Worm (Caenorhabditis elegans): ENCODE data around the gene srh-178.

DNA sequence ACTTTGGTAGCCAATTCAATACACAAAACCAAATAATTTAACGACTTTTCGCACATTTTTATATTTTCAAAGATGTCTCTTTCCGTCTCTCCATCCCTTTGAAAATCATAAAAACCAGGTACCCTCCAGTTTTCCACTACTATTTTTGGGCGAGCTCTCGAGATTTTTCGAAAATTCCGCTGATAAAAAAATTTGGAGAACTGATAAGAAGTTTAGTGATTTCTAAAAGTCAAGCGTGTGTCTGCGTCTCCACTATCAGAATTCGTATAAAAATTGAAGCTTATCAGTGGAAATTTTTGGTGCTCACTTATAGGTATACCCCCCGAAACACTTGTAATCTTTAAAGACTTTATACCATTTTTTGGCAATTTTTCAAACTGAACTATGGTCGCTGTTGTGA, 36.4 kb upstream of the srh-178 start, which contains the start of gene hmit-1.1:
- no peak for TF ChIP-seq nhr-28 (tag; optimal IDR thresholded peaks at IDR 0.05)
- TF ChIP-seq bed-3 (GFP tag; optimal IDR thresholded peaks at IDR 0.05) = no peak
- no peak for TF ChIP-seq mab-5 (tag; optimal IDR thresholded peaks at IDR 0.05)
- TF ChIP-seq lsy-2 (tag; optimal IDR thresholded peaks at IDR 0.05) = no peak
- TF ChIP-seq elt-3 (tag; optimal IDR thresholded peaks at IDR 0.05) = no peak
- no peak for TF ChIP-seq ztf-11 (tag; optimal IDR thresholded peaks at IDR 0.05)
- no peak for TF ChIP-seq nhr-76 (tag; optimal IDR thresholded peaks at IDR 0.05)
- TF ChIP-seq nhr-237 (tag; optimal IDR thresholded peaks at IDR 0.05) = no peak
